Worm (Caenorhabditis elegans): ENCODE results near the gene F59B1.10.

DNA sequence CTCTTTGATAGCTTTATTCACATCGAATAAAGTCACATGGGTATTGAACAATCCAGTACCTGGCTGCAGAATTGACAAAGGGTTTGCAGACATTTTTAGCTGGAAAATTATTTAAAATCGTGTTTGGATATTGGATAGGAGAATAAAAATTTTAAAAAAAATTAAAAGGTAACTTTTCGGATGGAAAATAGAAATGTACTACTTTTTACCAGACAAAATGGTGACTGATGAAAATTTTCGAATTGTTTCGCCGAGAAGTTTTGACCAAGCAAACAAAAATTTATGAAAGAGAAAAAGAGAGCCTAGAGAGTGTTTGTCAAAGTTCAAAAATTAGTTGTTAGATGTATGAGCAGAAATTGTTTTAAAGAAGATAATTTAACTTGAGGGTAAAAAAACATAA is at the start of gene F59B1.10:
- TF ChIP-seq nhr-12 (tag; optimal IDR thresholded peaks at IDR 0.05) (no peak), nhr-11 (tag; optimal IDR thresholded peaks at IDR 0.05) (no peak), unc-30 (tag; optimal IDR thresholded peaks at IDR 0.05) (no peak), pqm-1 (tag; optimal IDR thresholded peaks at IDR 0.05) (no peak), sptf-1 (tag; optimal IDR thresholded peaks at IDR 0.05) (no peak), vab-15 (tag; optimal IDR thresholded peaks at IDR 0.05) (no peak)

Measured in whole organism, L1 larva.